Worm (Caenorhabditis elegans): ENCODE measurements around the gene arf-1.

- TF ChIP-seq unc-39 (tag; optimal IDR thresholded peaks at IDR 0.05) (no peak), daf-12 (tag; optimal IDR thresholded peaks at IDR 0.05) (no peak), ZK546.5 (tag; optimal IDR thresholded peaks at IDR 0.05) (no peak), unc-62 (GFP tag; optimal IDR thresholded peaks at IDR 0.05 in 1 of 2) (no peak), unc-62 (tag; optimal IDR thresholded peaks at IDR 0.05) (no peak), jun-1 (tag; optimal IDR thresholded peaks at IDR 0.05) (no peak), F49E8.2 (tag; optimal IDR thresholded peaks at IDR 0.05; ENCODE audit: borderline replicate concordance) (no peak), mes-2 (tag; optimal IDR thresholded peaks at IDR 0.05; ENCODE audit: poor library complexity, severe bottlenecking) (no peak), ceh-62 (tag; optimal IDR thresholded peaks at IDR 0.05) (no peak), snpc-4 (tag; optimal IDR thresholded peaks at IDR 0.05) (no peak), unc-130 (GFP tag; optimal IDR thresholded peaks at IDR 0.05) (no peak), ama-1 (optimal IDR thresholded peaks at IDR 0.05) (no peak), R02D3.7 (tag; optimal IDR thresholded peaks at IDR 0.05) (no peak), daf-16 (GFP tag; optimal IDR thresholded peaks at IDR 0.05) (no peak), daf-16 (tag; optimal IDR thresholded peaks at IDR 0.05) (no peak), fos-1 (tag; optimal IDR thresholded peaks at IDR 0.05) (no peak)
Observed at ce11 chrIII:5743084-5743483, 28.4 kb downstream of the arf-1 start, which contains the start of gene B0244.15.

Data from whole organism, L4 larva.